Fruit fly (Drosophila melanogaster) whole organism: ENCODE measurements around the gene Irk1.

ENCODE experiments used
- CG8478 ChIP-seq: fragments of >200 bp; optimal IDR thresholded peaks from 2 replicates; lab custom pipeline; 2018; ENCODE audit warnings: inconsistent platforms
- Dll ChIP-seq: fragments of >200 bp; optimal IDR thresholded peaks from 2 replicates; lab custom pipeline; 2017
- EcR ChIP-seq, 2 experiments: fragments of >200 bp; optimal IDR thresholded peaks; 2 replicates each; lab custom pipeline; 2017; ENCODE audit warnings: missing biosample characterization in 2 of 2, missing genetic modification characterization in 2 of 2, missing genetic modification reagents in 2 of 2
- pan ChIP-seq: fragments of >200 bp; optimal IDR thresholded peaks from 2 replicates; lab custom pipeline; 2017
- psq ChIP-seq: fragments of >200 bp; optimal IDR thresholded peaks from 2 replicates; lab custom pipeline; 2017
- usp ChIP-seq: fragments of >200 bp; optimal IDR thresholded peaks from 2 replicates; lab custom pipeline; 2017; ENCODE audit warnings: missing biosample characterization, missing genetic modification characterization, mixed read lengths

- TF ChIP-seq pan (lab: Kevin White, UChicago) (no peak), EcR (GFP tag; optimal IDR thresholded peaks at IDR 0.05; lab: Kevin White, UChicago) (no peak), psq (no peak), usp (GFP tag; lab: Kevin White, UChicago) (no peak), Dll (no peak), CG8478 (lab: Kevin White, UChicago) (no peak)
Measured at dm6 chr3R:23195711-23196110, 27.6 kb downstream of the Irk1 start.
